Worm (Caenorhabditis elegans) whole organism, L3 larva: ENCODE data around the gene abu-1.

Experiments used
- R02D3.7 ChIP-seq: fragments of 150-350 bp; optimal IDR thresholded peaks from 2 replicates; lab custom pipeline; 2014; ENCODE audit warnings: missing biosample characterization, missing genetic modification characterization
- ZK546.5 ChIP-seq: sonication (generic microtip); optimal IDR thresholded peaks from 2 replicates; lab custom pipeline; 2017; ENCODE audit warnings: missing biosample characterization, missing genetic modification characterization
- aly-2 ChIP-seq: fragments of 150-350 bp; optimal IDR thresholded peaks from 2 replicates; lab custom pipeline; 2014; ENCODE audit warnings: missing biosample characterization, missing genetic modification characterization
- ama-1 ChIP-seq: fragments of 150-350 bp; optimal IDR thresholded peaks from 2 replicates; lab custom pipeline; 2018
- ceh-16 ChIP-seq: sonication (generic microtip); optimal IDR thresholded peaks from 2 replicates; lab custom pipeline; 2017; ENCODE audit warnings: missing biosample characterization, missing genetic modification characterization
- ceh-28 ChIP-seq: fragments of 150-350 bp; optimal IDR thresholded peaks from 2 replicates; lab custom pipeline; 2014; ENCODE audit warnings: missing biosample characterization, missing genetic modification reagents, missing genetic modification characterization
- ceh-82 ChIP-seq: fragments of 150-350 bp; optimal IDR thresholded peaks from 2 replicates; lab custom pipeline; 2014; ENCODE audit warnings: missing biosample characterization, missing genetic modification characterization
- ceh-9 ChIP-seq: sonication (generic microtip); optimal IDR thresholded peaks from 2 replicates; lab custom pipeline; 2018; ENCODE audit warnings: missing biosample characterization, missing genetic modification characterization
- daf-12 ChIP-seq: fragments of 150-350 bp; optimal IDR thresholded peaks from 2 replicates; lab custom pipeline; 2014; ENCODE audit warnings: missing biosample characterization, missing genetic modification reagents, missing genetic modification characterization
- egl-27 ChIP-seq: sonication (generic microtip); optimal IDR thresholded peaks from 4 replicates; lab custom pipeline; 2017; ENCODE audit warnings: missing biosample characterization, missing genetic modification reagents, missing genetic modification characterization
- egl-5 ChIP-seq: fragments of 150-350 bp; optimal IDR thresholded peaks from 2 replicates; lab custom pipeline; 2017; ENCODE audit warnings: missing biosample characterization, missing genetic modification reagents, missing genetic modification characterization, inconsistent platforms
- elt-1 ChIP-seq: fragments of 150-350 bp; optimal IDR thresholded peaks from 2 replicates; lab custom pipeline; 2014; ENCODE audit warnings: missing biosample characterization, missing genetic modification characterization
- elt-2 ChIP-seq: sonication (generic microtip); optimal IDR thresholded peaks from 2 replicates; lab custom pipeline; 2016; ENCODE audit warnings: missing genetic modification reagents, mild to moderate bottlenecking, missing genetic modification characterization, missing compliant biosample characterization
- elt-3 ChIP-seq, 3 experiments: fragments of 150-350 bp in 1 of 3; sonication (generic microtip) in 2 of 3; optimal IDR thresholded peaks; 2 replicates in 2 of 3; 4 replicates in 1 of 3; lab custom pipeline; 2014 to 2017; ENCODE audit warnings: missing biosample characterization in 3 of 3, missing genetic modification characterization in 3 of 3
- eor-1 ChIP-seq, 2 experiments: fragments of 150-350 bp; optimal IDR thresholded peaks; 2 replicates each; lab custom pipeline; 2014 to 2018; ENCODE audit warnings: missing biosample characterization in 2 of 2, missing genetic modification characterization in 2 of 2
- fkh-10 ChIP-seq: sonication (generic microtip); optimal IDR thresholded peaks from 2 replicates; lab custom pipeline; 2017; ENCODE audit warnings: missing biosample characterization, missing genetic modification reagents, missing genetic modification characterization
- fkh-2 ChIP-seq: fragments of 150-350 bp; optimal IDR thresholded peaks from 2 replicates; lab custom pipeline; 2014; ENCODE audit warnings: missing biosample characterization, missing genetic modification reagents, missing genetic modification characterization
- fos-1 ChIP-seq: fragments of 150-350 bp; optimal IDR thresholded peaks from 2 replicates; lab custom pipeline; 2014; ENCODE audit warnings: missing biosample characterization, missing genetic modification characterization
- hmg-11 ChIP-seq: sonication (generic microtip); optimal IDR thresholded peaks from 2 replicates; lab custom pipeline; 2016; ENCODE audit warnings: missing genetic modification characterization, missing compliant biosample characterization
- jun-1 ChIP-seq: fragments of 150-350 bp; optimal IDR thresholded peaks from 2 replicates; lab custom pipeline; 2014; ENCODE audit warnings: missing biosample characterization, missing genetic modification reagents, missing genetic modification characterization
- lin-15B ChIP-seq: fragments of 150-350 bp; optimal IDR thresholded peaks from 2 replicates; lab custom pipeline; 2014; ENCODE audit warnings: missing biosample characterization, missing genetic modification characterization
- lin-39 ChIP-seq: fragments of 150-350 bp; optimal IDR thresholded peaks from 2 replicates; lab custom pipeline; 2018; ENCODE audit warnings: missing biosample characterization, missing genetic modification reagents, missing genetic modification characterization
- lsy-12 ChIP-seq: sonication (generic microtip); optimal IDR thresholded peaks from 2 replicates; lab custom pipeline; 2016; ENCODE audit warnings: mild to moderate bottlenecking, missing genetic modification characterization, missing compliant biosample characterization
- mdl-1 ChIP-seq: fragments of 150-350 bp; optimal IDR thresholded peaks from 2 replicates; lab custom pipeline; 2014; ENCODE audit warnings: missing biosample characterization, missing genetic modification characterization
- mml-1 ChIP-seq: fragments of 150-350 bp; sonication (generic microtip); optimal IDR thresholded peaks from 3 replicates; lab custom pipeline; 2014; ENCODE audit warnings: missing biosample characterization, missing genetic modification characterization
- nfya-1 ChIP-seq: sonication (generic microtip); optimal IDR thresholded peaks from 2 replicates; lab custom pipeline; 2017; ENCODE audit warnings: missing genetic modification characterization, mild to moderate bottlenecking, missing compliant biosample characterization, antibody characterized with exemption, moderate library complexity; ENCODE audit not compliant: insufficient read depth
- nhr-11 ChIP-seq: fragments of 150-350 bp; optimal IDR thresholded peaks from 2 replicates; lab custom pipeline; 2014; ENCODE audit warnings: missing biosample characterization, missing genetic modification characterization
- nhr-12 ChIP-seq: fragments of 150-350 bp; optimal IDR thresholded peaks from 2 replicates; lab custom pipeline; 2014; ENCODE audit warnings: missing biosample characterization, missing genetic modification characterization
- nhr-23 ChIP-seq: fragments of 150-350 bp; optimal IDR thresholded peaks from 2 replicates; lab custom pipeline; 2014; ENCODE audit warnings: missing biosample characterization, missing genetic modification reagents, missing genetic modification characterization
- nhr-237 ChIP-seq: fragments of 150-350 bp; optimal IDR thresholded peaks from 2 replicates; lab custom pipeline; 2014; ENCODE audit warnings: missing biosample characterization, missing genetic modification characterization
- nhr-25 ChIP-seq: sonication (generic microtip); optimal IDR thresholded peaks from 2 replicates; lab custom pipeline; 2017; ENCODE audit warnings: missing biosample characterization, missing genetic modification characterization
- nhr-28 ChIP-seq: fragments of 150-350 bp; optimal IDR thresholded peaks from 2 replicates; lab custom pipeline; 2014; ENCODE audit warnings: missing biosample characterization, missing genetic modification characterization
- nhr-43 ChIP-seq: sonication (generic microtip); optimal IDR thresholded peaks from 2 replicates; lab custom pipeline; 2016; ENCODE audit warnings: mild to moderate bottlenecking, missing genetic modification characterization, missing compliant biosample characterization; ENCODE audit not compliant: poor library complexity, severe bottlenecking
- nhr-67 ChIP-seq: fragments of 150-350 bp; optimal IDR thresholded peaks from 2 replicates; lab custom pipeline; 2014; ENCODE audit warnings: missing biosample characterization, missing genetic modification characterization
- nhr-76 ChIP-seq: fragments of 150-350 bp; sonication (generic microtip); optimal IDR thresholded peaks from 5 replicates; lab custom pipeline; 2014; ENCODE audit warnings: missing biosample characterization, missing genetic modification characterization
- nhr-77 ChIP-seq: fragments of 150-350 bp; optimal IDR thresholded peaks from 2 replicates; lab custom pipeline; 2014; ENCODE audit warnings: missing biosample characterization, missing genetic modification characterization
- pha-4 ChIP-seq: fragments of 150-350 bp; optimal IDR thresholded peaks from 2 replicates; lab custom pipeline; 2014; ENCODE audit warnings: missing biosample characterization, missing genetic modification reagents, missing genetic modification characterization
- pqm-1 ChIP-seq: fragments of 150-350 bp; optimal IDR thresholded peaks from 2 replicates; lab custom pipeline; 2017; ENCODE audit warnings: missing biosample characterization, missing genetic modification characterization, inconsistent platforms
- sea-2 ChIP-seq: fragments of 150-350 bp; sonication (generic microtip); optimal IDR thresholded peaks from 4 replicates; lab custom pipeline; 2014; ENCODE audit warnings: missing biosample characterization, missing genetic modification reagents, missing genetic modification characterization
- skn-1 ChIP-seq: fragments of 150-350 bp; optimal IDR thresholded peaks from 2 replicates; lab custom pipeline; 2014; ENCODE audit warnings: missing biosample characterization, missing genetic modification characterization
- snpc-4 ChIP-seq: fragments of 150-350 bp; optimal IDR thresholded peaks from 2 replicates; lab custom pipeline; 2014; ENCODE audit warnings: missing biosample characterization, missing genetic modification characterization
- tbx-2 ChIP-seq: sonication (generic microtip); optimal IDR thresholded peaks from 2 replicates; lab custom pipeline; 2016; ENCODE audit warnings: mild to moderate bottlenecking, missing genetic modification characterization, missing compliant biosample characterization
- unc-39 ChIP-seq: sonication (generic microtip); optimal IDR thresholded peaks from 4 replicates; lab custom pipeline; 2017; ENCODE audit warnings: missing biosample characterization, missing genetic modification characterization
- unc-62 ChIP-seq: fragments of 150-350 bp; sonication (generic microtip); optimal IDR thresholded peaks from 4 replicates; lab custom pipeline; 2014; ENCODE audit warnings: missing biosample characterization, missing genetic modification reagents, missing genetic modification characterization
- zag-1 ChIP-seq: fragments of 150-350 bp; optimal IDR thresholded peaks from 2 replicates; lab custom pipeline; 2014; ENCODE audit warnings: missing biosample characterization, missing genetic modification characterization
- ztf-11 ChIP-seq: fragments of 150-350 bp; optimal IDR thresholded peaks from 2 replicates; lab custom pipeline; 2014; ENCODE audit warnings: missing biosample characterization, missing genetic modification characterization
- ztf-4 ChIP-seq: fragments of 150-350 bp; optimal IDR thresholded peaks from 2 replicates; lab custom pipeline; 2014; ENCODE audit warnings: missing biosample characterization, missing genetic modification characterization

The abu-1 gene

DNA sequence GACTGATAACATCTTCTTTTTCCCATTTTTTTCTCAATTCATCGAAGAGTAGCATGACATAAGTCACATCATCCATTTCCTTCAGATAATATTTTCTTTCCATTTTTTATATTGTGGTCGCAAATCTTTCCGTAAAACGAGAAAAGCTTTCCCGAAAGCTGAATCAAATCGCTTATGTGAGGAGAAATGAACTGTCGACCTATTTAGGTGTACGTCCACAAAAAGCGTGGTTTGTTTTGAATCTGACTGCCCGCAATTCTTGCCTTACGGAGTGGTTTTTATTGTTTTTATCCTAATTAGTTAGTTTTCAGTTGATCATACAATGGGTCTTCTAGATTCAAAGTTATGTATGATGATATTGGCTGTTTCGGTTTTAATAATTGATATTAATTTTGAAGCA lies 23.4 kb downstream of the abu-1 start, which contains the start of gene ttll-15:
Gene ttll-15 (plus strand): TSS at position 301 of the 400 bp plus-strand sequence.
- TF ChIP-seq nhr-28 (no peak), sea-2 (GFP tag; lab: Kevin White, UChicago) (no peak)

DNA sequence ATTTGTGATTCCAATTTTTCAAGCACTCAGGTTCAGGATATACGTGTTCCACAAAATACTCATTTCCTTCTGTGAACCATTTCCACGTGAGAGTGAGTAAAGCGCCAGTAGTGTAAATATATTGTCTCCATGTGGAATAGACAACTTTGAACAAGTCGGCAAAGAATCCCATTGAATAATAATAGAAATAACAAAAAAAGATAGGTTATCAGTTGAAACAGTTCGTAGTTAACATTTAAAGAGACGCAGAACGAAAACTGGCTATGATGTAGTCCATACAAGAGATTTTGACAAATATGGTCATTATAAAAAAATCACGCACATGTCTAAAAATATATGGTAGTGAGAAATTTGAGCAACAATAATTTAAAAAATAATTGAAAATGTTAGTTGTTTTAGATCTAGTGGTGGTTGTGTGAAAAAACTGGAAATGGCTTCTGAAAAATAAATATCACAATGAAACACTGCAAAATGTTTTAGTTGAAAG lies 24.1 kb downstream of the abu-1 start, which contains the start of gene ceeh-2:
Gene ceeh-2 (minus strand): TSS at position 437 of the 487 bp plus-strand sequence.
- no peak for TF ChIP-seq ztf-11 (tag; lab: Kevin White, UChicago)
- TF ChIP-seq pqm-1 (tag; lab: Kevin White, UChicago): peak; percentile 20
- TF ChIP-seq elt-2 (tag; lab: Kevin White, UChicago): peak; percentile 53

DNA sequence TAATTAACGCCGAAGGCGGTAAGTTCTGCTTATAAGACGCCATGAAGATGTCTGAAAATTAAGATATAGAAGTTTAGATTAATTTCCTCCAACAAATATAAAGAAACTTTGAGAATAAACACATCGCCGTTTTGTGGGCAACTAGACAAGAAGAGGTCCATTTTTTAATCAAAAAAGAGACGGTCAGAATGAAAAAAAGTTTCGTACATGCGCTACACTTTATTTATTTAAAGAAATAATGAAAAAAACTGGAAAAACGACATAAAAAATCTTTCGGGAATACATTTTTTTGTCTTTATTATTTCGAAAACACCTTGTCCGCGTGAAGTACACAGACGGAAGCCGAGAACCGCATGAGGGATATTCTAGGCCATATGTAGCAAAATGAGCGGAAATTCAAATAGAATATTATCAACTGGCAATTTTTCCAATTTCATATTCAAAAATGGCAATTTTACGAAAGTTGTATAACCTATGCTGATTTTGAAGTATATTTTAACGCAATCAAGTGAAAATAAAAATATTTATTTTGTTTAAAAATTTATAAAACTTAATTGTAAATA lies 25.8 kb downstream of the abu-1 start, which contains the start of gene sluh-7:
Gene sluh-7 (minus strand): TSS at position 51 of the 563 bp plus-strand sequence.
- TF ChIP-seq R02D3.7 (tag; lab: Kevin White, UChicago) (peak; percentile 24), snpc-4 (peak; percentile 81), ZK546.5 (tag; lab: Kevin White, UChicago) (no peak), hmg-11 (tag; lab: Kevin White, UChicago) (peak; percentile 51), nhr-43 (tag; lab: Kevin White, UChicago) (peak; percentile 92), fos-1 (tag; lab: Kevin White, UChicago) (no peak), egl-5 (tag; lab: Kevin White, UChicago) (no peak), unc-39 (tag; lab: Kevin White, UChicago) (no peak), daf-12 (no peak), ceh-9 (tag; lab: Kevin White, UChicago) (no peak), sea-2 (GFP tag; lab: Kevin White, UChicago) (no peak), elt-2 (tag; lab: Kevin White, UChicago) (peak; percentile 28), nhr-11 (tag; lab: Kevin White, UChicago) (no peak), mml-1 (tag; lab: Kevin White, UChicago) (no peak), skn-1 (tag; lab: Kevin White, UChicago) (no peak), lin-15B (tag; lab: Kevin White, UChicago) (peak; percentile 90), fkh-10 (GFP tag; lab: Kevin White, UChicago) (no peak), nhr-237 (tag; lab: Kevin White, UChicago) (no peak), nhr-23 (tag; lab: Kevin White, UChicago) (peak; percentile 80), nhr-77 (tag; lab: Kevin White, UChicago) (no peak), mdl-1 (tag; lab: Kevin White, UChicago) (no peak), lin-39 (tag; lab: Kevin White, UChicago) (no peak), elt-1 (tag; lab: Kevin White, UChicago) (no peak), eor-1 (tag; optimal IDR thresholded peaks at IDR 0.05; lab: Kevin White, UChicago) (no peak), nhr-76 (tag; lab: Kevin White, UChicago) (no peak), ceh-28 (tag; lab: Kevin White, UChicago) (peak; percentile 5), pha-4 (tag; lab: Kevin White, UChicago) (peak; percentile 92), tbx-2 (tag; lab: Kevin White, UChicago) (peak; percentile 36), nhr-25 (peak; percentile 57), zag-1 (no peak), nfya-1 (peak; percentile 80), ceh-16 (tag; lab: Kevin White, UChicago) (no peak), ztf-4 (tag; lab: Kevin White, UChicago) (no peak), lsy-12 (tag; lab: Kevin White, UChicago) (peak; percentile 54), pqm-1 (tag; lab: Kevin White, UChicago) (no peak), unc-62 (GFP tag; lab: Kevin White, UChicago) (no peak), ama-1 (lab: Kevin White, UChicago) (no peak), elt-3 (tag; optimal IDR thresholded peaks at IDR 0.05; lab: Kevin White, UChicago) (no peak), aly-2 (no peak), ztf-11 (tag; lab: Kevin White, UChicago) (no peak), nhr-28 (no peak), ceh-82 (no peak), jun-1 (tag; lab: Kevin White, UChicago) (no peak), nhr-12 (no peak), nhr-67 (tag; lab: Kevin White, UChicago) (no peak), egl-27 (no peak), fkh-2 (tag; lab: Kevin White, UChicago) (no peak)
